Fruit fly (Drosophila melanogaster): ENCODE data around the gene CG33080.
A peak's percentile ranks its signal among the peaks of the same experiment; 100 is the strongest.

CG33080 gene

dm6 chrX:5699824-5700498 lies 17.6 kb downstream of the CG33080 start (continued):
- no peak for TF ChIP-seq CG7745 (tag; optimal IDR thresholded peaks at IDR 0.05)
- peak; percentile 67 for TF ChIP-seq abd-A (tag; optimal IDR thresholded peaks at IDR 0.05)
- no peak for TF ChIP-seq Dref (GFP tag; IDR thresholded peaks at IDR 0.05)
- TF ChIP-seq jing (GFP tag; optimal IDR thresholded peaks at IDR 0.05): peak; percentile 48
- no peak for TF ChIP-seq CG8765 (GFP tag; IDR thresholded peaks at IDR 0.05)
- TF ChIP-seq Sry-β (GFP tag; optimal IDR thresholded peaks at IDR 0.05): no peak
- TF ChIP-seq CG5245 (GFP tag; optimal IDR thresholded peaks at IDR 0.05): peak; percentile 37
- peak; percentile 53; the same call in 1 of the 2 replicates for TF ChIP-seq slbo (GFP tag; IDR thresholded peaks at IDR 0.05)
- TF ChIP-seq grn (GFP tag; optimal IDR thresholded peaks at IDR 0.05): no peak
- no peak for TF ChIP-seq vnd (GFP tag; IDR thresholded peaks at IDR 0.05; ENCODE audit: partially characterized antibody)
- peak; percentile 54 for TF ChIP-seq CG14441 (GFP tag; IDR thresholded peaks at IDR 0.05)
- TF ChIP-seq CG12942 (GFP tag; optimal IDR thresholded peaks at IDR 0.05): peak; percentile 34
- TF ChIP-seq luna (GFP tag; optimal IDR thresholded peaks at IDR 0.05): no peak
- TF ChIP-seq CG4820 (GFP tag; optimal IDR thresholded peaks at IDR 0.05): peak; percentile 59
- TF ChIP-seq Hmx (GFP tag; optimal IDR thresholded peaks at IDR 0.05): no peak
- TF ChIP-seq ap (GFP tag; IDR thresholded peaks at IDR 0.05): peak; percentile 69
- TF ChIP-seq CG7963 (GFP tag; IDR thresholded peaks at IDR 0.05; ENCODE audit: partially characterized antibody): no peak
- no peak for TF ChIP-seq CG31365 (tag; optimal IDR thresholded peaks at IDR 0.05)
- peak; percentile 39; the same call in 1 of the 2 replicates for TF ChIP-seq CG32767 (GFP tag; IDR thresholded peaks at IDR 0.05)
- peak; percentile 79 for TF ChIP-seq nmo (GFP tag; optimal IDR thresholded peaks at IDR 0.05)
- no peak for TF ChIP-seq Sin3A (optimal IDR thresholded peaks at IDR 0.05)
- peak; percentile 37 for TF ChIP-seq tap (tag; optimal IDR thresholded peaks at IDR 0.05)
- TF ChIP-seq CG10274 (GFP tag; optimal IDR thresholded peaks at IDR 0.05): no peak
- no peak for TF ChIP-seq hkb (optimal IDR thresholded peaks at IDR 0.05)
- peak; percentile 73 for TF ChIP-seq hkb (GFP tag; IDR thresholded peaks at IDR 0.05)
- peak; percentile 45 for TF ChIP-seq CG17385 (GFP tag; optimal IDR thresholded peaks at IDR 0.05)
- no peak for TF ChIP-seq CG4707 (GFP tag; optimal IDR thresholded peaks at IDR 0.05)
- TF ChIP-seq CG1832 (GFP tag; optimal IDR thresholded peaks at IDR 0.05): no peak
- no peak for TF ChIP-seq CG14014 (GFP tag; IDR thresholded peaks at IDR 0.05)
- peak; percentile 66 for TF ChIP-seq CG12155 (GFP tag; optimal IDR thresholded peaks at IDR 0.05)
- TF ChIP-seq pb (GFP tag; optimal IDR thresholded peaks at IDR 0.05): no peak
- peak; percentile 58 for TF ChIP-seq tin (GFP tag; optimal IDR thresholded peaks at IDR 0.05)
- peak; percentile 60 for TF ChIP-seq Hmr (GFP tag; optimal IDR thresholded peaks at IDR 0.05)
- no peak for TF ChIP-seq eyg (GFP tag; optimal IDR thresholded peaks at IDR 0.05)
- TF ChIP-seq H15 (GFP tag; IDR thresholded peaks at IDR 0.05): peak; percentile 33; the same call in 1 of the 3 replicates
- TF ChIP-seq Nf-YA (GFP tag; IDR thresholded peaks at IDR 0.05): peak; percentile 32; the same call in 1 of the 2 replicates
- TF ChIP-seq sug (tag; optimal IDR thresholded peaks at IDR 0.05): peak; percentile 22
- no peak for TF ChIP-seq lov (optimal IDR thresholded peaks at IDR 0.05)
- no peak for TF ChIP-seq lov (GFP tag; IDR thresholded peaks at IDR 0.05)
- no peak for TF ChIP-seq CG17802 (tag; optimal IDR thresholded peaks at IDR 0.05)
- TF ChIP-seq ERR (GFP tag; optimal IDR thresholded peaks at IDR 0.05): no peak
- TF ChIP-seq fd64A (GFP tag; optimal IDR thresholded peaks at IDR 0.05): no peak
- no peak for TF ChIP-seq CG10959 (GFP tag; IDR thresholded peaks at IDR 0.05)
- peak; percentile 29 for TF ChIP-seq Six4 (GFP tag; optimal IDR thresholded peaks at IDR 0.05)
- TF ChIP-seq sna (GFP tag; IDR thresholded peaks at IDR 0.05; ENCODE audit: partially characterized antibody): no peak
- no peak for TF ChIP-seq CG12744 (GFP tag; optimal IDR thresholded peaks at IDR 0.05)
- peak; percentile 54; the same call in 1 of the 3 replicates for TF ChIP-seq zfh1 (GFP tag; IDR thresholded peaks at IDR 0.05)
- peak; percentile 71 for TF ChIP-seq CG17359 (tag; optimal IDR thresholded peaks at IDR 0.05)
- no peak for TF ChIP-seq CG10431 (GFP tag; optimal IDR thresholded peaks at IDR 0.05)
- peak; percentile 74 for TF ChIP-seq PHDP (tag; optimal IDR thresholded peaks at IDR 0.05)
- peak; percentile 39 for TF ChIP-seq CG9727 (GFP tag; optimal IDR thresholded peaks at IDR 0.05)

Data from whole organism, embryonic.